Worm (Caenorhabditis elegans) whole organism, young adult: ENCODE data around the gene srxa-10.
A peak's percentile ranks its signal among the peaks of the same experiment; 100 is the strongest.

ENCODE experiments used
- D2030.7 ChIP-seq: fragments of 200-800 bp; sonication (Bioruptor generic); IDR thresholded peaks from 2 replicates; pipeline ENCODE4 v1.3.6; 2022; ENCODE audit warnings: missing genetic modification reagents, missing genetic modification characterization, missing compliant biosample characterization
- F10E7.11 ChIP-seq: sonication (generic microtip); optimal IDR thresholded peaks from 2 replicates; lab custom pipeline; 2017; ENCODE audit warnings: mild to moderate bottlenecking, missing genetic modification characterization, moderate library complexity, missing compliant biosample characterization
- F33H1.4 ChIP-seq: fragments of 200-800 bp; sonication (Bioruptor generic); IDR thresholded peaks from 2 replicates; pipeline ENCODE4 v1.3.6; 2022; ENCODE audit warnings: missing genetic modification reagents, missing genetic modification characterization, missing compliant biosample characterization
- Y67H2A.10 ChIP-seq: fragments of 200-800 bp; sonication (Bioruptor generic); conservative IDR thresholded peaks from 2 replicates; pipeline ENCODE4 v1.3.6; 2022; ENCODE audit warnings: missing genetic modification reagents, missing genetic modification characterization, missing compliant biosample characterization
- Y79H2A.3 ChIP-seq: fragments of 200-800 bp; sonication (Bioruptor generic); conservative IDR thresholded peaks from 2 replicates; pipeline ENCODE4 v1.3.6; 2022; ENCODE audit warnings: missing genetic modification reagents, missing genetic modification characterization, missing compliant biosample characterization
- akir-1 ChIP-seq: fragments of 200-800 bp; sonication (Bioruptor generic); optimal IDR thresholded peaks from 2 replicates; lab custom pipeline; 2018; ENCODE audit warnings: mild to moderate bottlenecking, missing genetic modification characterization, moderate library complexity, missing compliant biosample characterization
- aptf-3 ChIP-seq: fragments of 200-800 bp; sonication (Bioruptor generic); IDR thresholded peaks from 2 replicates; pipeline ENCODE4 v1.3.6; 2022; ENCODE audit warnings: missing genetic modification characterization, missing compliant biosample characterization
- athp-1 ChIP-seq: sonication (generic microtip); optimal IDR thresholded peaks from 2 replicates; lab custom pipeline; 2017; ENCODE audit warnings: mild to moderate bottlenecking, missing genetic modification characterization, missing compliant biosample characterization
- attf-3 ChIP-seq: fragments of 200-800 bp; sonication (Bioruptor generic); conservative IDR thresholded peaks from 2 replicates; pipeline ENCODE4 v1.3.6; 2022; ENCODE audit warnings: missing genetic modification reagents, missing genetic modification characterization, missing compliant biosample characterization
- bed-1 ChIP-seq: fragments of 200-800 bp; sonication (Bioruptor generic); IDR thresholded peaks from 2 replicates; pipeline ENCODE4 v1.3.6; 2022; ENCODE audit warnings: missing genetic modification reagents, missing genetic modification characterization, missing compliant biosample characterization
- bed-2 ChIP-seq: fragments of 200-800 bp; sonication (Bioruptor generic); IDR thresholded peaks from 2 replicates; pipeline ENCODE4 v1.3.6; 2022; ENCODE audit warnings: missing genetic modification reagents, missing genetic modification characterization, missing compliant biosample characterization
- ceh-100 ChIP-seq: fragments of 200-800 bp; sonication (Bioruptor generic); IDR thresholded peaks from 2 replicates; pipeline ENCODE4 v1.3.6; 2022; ENCODE audit warnings: missing genetic modification reagents, missing genetic modification characterization, missing compliant biosample characterization
- ceh-27 ChIP-seq: fragments of 200-800 bp; sonication (Bioruptor generic); optimal IDR thresholded peaks from 2 replicates; lab custom pipeline; 2018; ENCODE audit warnings: mild to moderate bottlenecking, missing genetic modification characterization, moderate library complexity, missing compliant biosample characterization
- ceh-58 ChIP-seq: fragments of 200-800 bp; sonication (Bioruptor generic); IDR thresholded peaks from 2 replicates; pipeline ENCODE4 v1.3.6; 2022; ENCODE audit warnings: missing genetic modification characterization, missing compliant biosample characterization
- ceh-79 ChIP-seq: sonication (generic microtip); optimal IDR thresholded peaks from 2 replicates; lab custom pipeline; 2017; ENCODE audit warnings: mild to moderate bottlenecking, missing genetic modification characterization, missing compliant biosample characterization
- egl-18 ChIP-seq: fragments of 200-800 bp; sonication (Bioruptor generic); IDR thresholded peaks from 2 replicates; pipeline ENCODE4 v1.3.6; 2022; ENCODE audit warnings: missing genetic modification reagents, missing genetic modification characterization, missing compliant biosample characterization
- egrh-3 ChIP-seq: fragments of 200-800 bp; sonication (Bioruptor generic); IDR thresholded peaks from 2 replicates; pipeline ENCODE4 v1.3.6; 2022; ENCODE audit warnings: missing genetic modification reagents, missing genetic modification characterization, missing compliant biosample characterization
- ekl-4 ChIP-seq: fragments of 200-800 bp; sonication (Bioruptor generic); IDR thresholded peaks from 2 replicates; pipeline ENCODE4 v1.3.6; 2022; ENCODE audit warnings: missing genetic modification reagents, missing genetic modification characterization, missing compliant biosample characterization
- ets-4 ChIP-seq: fragments of 200-800 bp; sonication (Bioruptor generic); optimal IDR thresholded peaks from 2 replicates; lab custom pipeline; 2018; ENCODE audit warnings: mild to moderate bottlenecking, missing genetic modification characterization, missing compliant biosample characterization
- fkh-3 ChIP-seq: sonication (generic microtip); optimal IDR thresholded peaks from 2 replicates; lab custom pipeline; 2016; ENCODE audit warnings: mild to moderate bottlenecking, missing genetic modification characterization, missing compliant biosample characterization
- him-1 ChIP-seq: sonication (generic microtip); optimal IDR thresholded peaks from 2 replicates; lab custom pipeline; 2016; ENCODE audit warnings: missing genotype, missing genetic modification reagents, missing genetic modification characterization, missing compliant biosample characterization
- hlh-26 ChIP-seq: fragments of 200-800 bp; sonication (Bioruptor generic); conservative IDR thresholded peaks from 2 replicates; pipeline ENCODE4 v1.3.6; 2022; ENCODE audit warnings: missing genetic modification reagents, missing genetic modification characterization, missing compliant biosample characterization
- hmg-1.2 ChIP-seq: fragments of 200-800 bp; sonication (Bioruptor generic); IDR thresholded peaks from 2 replicates; pipeline ENCODE4 v1.3.6; 2022; ENCODE audit warnings: missing genetic modification reagents, missing genetic modification characterization, missing compliant biosample characterization
- lag-1 ChIP-seq: fragments of 200-800 bp; sonication (Bioruptor generic); IDR thresholded peaks from 2 replicates; pipeline ENCODE4 v1.3.6; 2022; ENCODE audit warnings: missing genetic modification reagents, missing genetic modification characterization, missing compliant biosample characterization
- lsy-27 ChIP-seq: sonication (generic microtip); optimal IDR thresholded peaks from 2 replicates; lab custom pipeline; 2017; ENCODE audit warnings: missing genetic modification characterization, mild to moderate bottlenecking, missing compliant biosample characterization, antibody characterized with exemption, missing genotype, borderline replicate concordance; ENCODE audit not compliant: insufficient read depth
- madf-10 ChIP-seq: sonication (generic microtip); optimal IDR thresholded peaks from 2 replicates; lab custom pipeline; 2016; ENCODE audit warnings: mild to moderate bottlenecking, missing genetic modification characterization, missing compliant biosample characterization
- madf-3 ChIP-seq: fragments of 200-800 bp; sonication (Bioruptor generic); IDR thresholded peaks from 2 replicates; pipeline ENCODE4 v1.3.6; 2022; ENCODE audit warnings: missing genetic modification reagents, missing genetic modification characterization, missing compliant biosample characterization
- madf-8 ChIP-seq: fragments of 200-800 bp; sonication (Bioruptor generic); conservative IDR thresholded peaks from 2 replicates; pipeline ENCODE4 v1.3.6; 2022; ENCODE audit warnings: missing genetic modification reagents, missing genetic modification characterization, missing compliant biosample characterization
- nfya-1 ChIP-seq: sonication (generic microtip); optimal IDR thresholded peaks from 2 replicates; lab custom pipeline; 2017; ENCODE audit warnings: antibody characterized with exemption, missing compliant biosample characterization, missing genetic modification characterization, borderline replicate concordance; ENCODE audit not compliant: insufficient read depth
- nfyb-1 ChIP-seq: fragments of 200-800 bp; sonication (Bioruptor generic); IDR thresholded peaks from 2 replicates; pipeline ENCODE4 v1.3.6; 2022; ENCODE audit warnings: missing genetic modification reagents, missing genetic modification characterization, missing compliant biosample characterization
- nhr-80 ChIP-seq: sonication (generic microtip); optimal IDR thresholded peaks from 2 replicates; lab custom pipeline; 2016; ENCODE audit warnings: missing genetic modification characterization, missing compliant biosample characterization
- rcor-1 ChIP-seq: fragments of 200-800 bp; sonication (Bioruptor generic); IDR thresholded peaks from 2 replicates; pipeline ENCODE4 v1.3.6; 2022; ENCODE audit warnings: missing genetic modification reagents, missing genetic modification characterization, missing compliant biosample characterization
- repo-1 ChIP-seq: sonication (generic microtip); optimal IDR thresholded peaks from 2 replicates; lab custom pipeline; 2017; ENCODE audit warnings: mild to moderate bottlenecking, missing genetic modification characterization, missing compliant biosample characterization
- snpc-1.1 ChIP-seq: sonication (generic microtip); optimal IDR thresholded peaks from 2 replicates; lab custom pipeline; 2017; ENCODE audit warnings: missing genetic modification characterization, mild to moderate bottlenecking, missing compliant biosample characterization, antibody characterized with exemption, moderate library complexity, missing genotype, missing genetic modification reagents; ENCODE audit not compliant: insufficient read depth
- snpc-4 ChIP-seq, 5 experiments: fragments of 150-350 bp in 1 of 5; sonication (generic microtip) in 4 of 5; optimal IDR thresholded peaks; 2 replicates each; lab custom pipeline; 2014 to 2018; ENCODE audit warnings: missing genetic modification characterization in 5 of 5, missing biosample characterization in 3 of 5, antibody characterized with exemption in 2 of 5, mild to moderate bottlenecking in 2 of 5, missing compliant biosample characterization in 2 of 5, missing genotype in 2 of 5, moderate library complexity in 2 of 5, missing genetic modification reagents in 1 of 5
- sptf-2 ChIP-seq: fragments of 200-800 bp; sonication (Bioruptor generic); optimal IDR thresholded peaks from 2 replicates; lab custom pipeline; 2018; ENCODE audit warnings: mild to moderate bottlenecking, missing genetic modification characterization, missing compliant biosample characterization
- tlf-1 ChIP-seq: fragments of 200-800 bp; sonication (Bioruptor generic); optimal IDR thresholded peaks from 2 replicates; lab custom pipeline; 2018; ENCODE audit warnings: mild to moderate bottlenecking, missing genetic modification characterization, missing compliant biosample characterization
- unc-130 ChIP-seq: sonication (generic microtip); optimal IDR thresholded peaks from 2 replicates; lab custom pipeline; 2016; ENCODE audit warnings: missing genetic modification reagents, missing genetic modification characterization, missing compliant biosample characterization
- unc-62 ChIP-seq: fragments of 150-350 bp; optimal IDR thresholded peaks from 2 replicates; lab custom pipeline; 2014; ENCODE audit warnings: missing biosample characterization, missing genetic modification reagents, missing genetic modification characterization

Gene srxa-10

DNA sequence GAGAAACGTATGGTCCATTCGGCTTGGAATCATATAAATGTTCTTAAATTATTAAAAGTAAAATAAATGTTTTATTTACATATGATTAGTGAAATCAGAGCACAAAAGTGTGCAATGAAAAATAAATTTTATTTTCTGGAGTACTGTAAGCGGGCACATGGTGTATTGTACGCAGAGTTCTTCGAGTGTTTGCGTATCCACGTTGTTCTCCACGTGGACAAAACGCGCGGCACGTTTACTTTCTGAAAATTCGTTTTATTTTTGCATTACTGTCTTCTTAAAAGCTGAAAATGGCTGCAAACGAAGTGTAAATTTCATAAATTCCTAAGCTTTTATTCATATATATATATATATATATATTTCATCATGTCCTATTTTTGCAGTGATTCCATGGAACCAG lies 36.2 kb upstream of the srxa-10 start (continued):
- TF ChIP-seq hlh-26 (no peak), tlf-1 (GFP tag; lab: Kevin White, UChicago) (no peak), snpc-1.1 (tag; lab: Kevin White, UChicago) (no peak), F33H1.4 (peak; percentile 52), attf-3 (GFP tag; lab: Robert Waterston, UW) (no peak), unc-130 (peak; percentile 43), bed-2 (GFP tag; lab: Robert Waterston, UW) (no peak), akir-1 (GFP tag; lab: Kevin White, UChicago) (no peak), nfya-1 (tag; lab: Kevin White, UChicago) (no peak), ceh-27 (GFP tag; lab: Kevin White, UChicago) (no peak), egrh-3 (GFP tag; lab: Robert Waterston, UW) (no peak), ets-4 (GFP tag; lab: Kevin White, UChicago) (no peak), ceh-79 (tag; lab: Kevin White, UChicago) (no peak), snpc-4 (GFP tag; optimal IDR thresholded peaks at IDR 0.05; lab: Kevin White, UChicago) (no peak), snpc-4 (tag; optimal IDR thresholded peaks at IDR 0.05; lab: Kevin White, UChicago) (peak in 1 of 4 experiments; percentile 11), bed-1 (GFP tag; lab: Robert Waterston, UW) (no peak), Y67H2A.10 (GFP tag; lab: Robert Waterston, UW) (no peak), madf-8 (GFP tag; lab: Robert Waterston, UW) (peak; percentile 52), F10E7.11 (tag; lab: Kevin White, UChicago) (no peak), ekl-4 (GFP tag; lab: Robert Waterston, UW) (no peak), rcor-1 (GFP tag; lab: Robert Waterston, UW) (no peak), aptf-3 (GFP tag; lab: Robert Waterston, UW) (no peak), lag-1 (GFP tag; lab: Robert Waterston, UW) (no peak), unc-62 (GFP tag; lab: Kevin White, UChicago) (no peak), D2030.7 (peak; percentile 20; the same call in 1 of the 2 replicates), sptf-2 (GFP tag; lab: Kevin White, UChicago) (no peak), him-1 (tag; lab: Kevin White, UChicago) (no peak), Y79H2A.3 (GFP tag; lab: Robert Waterston, UW) (no peak), madf-3 (no peak), egl-18 (GFP tag; lab: Robert Waterston, UW) (no peak), repo-1 (no peak), fkh-3 (tag; lab: Kevin White, UChicago) (no peak), hmg-1.2 (GFP tag; lab: Robert Waterston, UW) (no peak), ceh-58 (GFP tag; lab: Robert Waterston, UW) (no peak), athp-1 (tag; lab: Kevin White, UChicago) (no peak), nhr-80 (tag; lab: Kevin White, UChicago) (no peak), lsy-27 (tag; lab: Kevin White, UChicago) (no peak), nfyb-1 (GFP tag; lab: Robert Waterston, UW) (no peak), madf-10 (tag; lab: Kevin White, UChicago) (no peak)

DNA sequence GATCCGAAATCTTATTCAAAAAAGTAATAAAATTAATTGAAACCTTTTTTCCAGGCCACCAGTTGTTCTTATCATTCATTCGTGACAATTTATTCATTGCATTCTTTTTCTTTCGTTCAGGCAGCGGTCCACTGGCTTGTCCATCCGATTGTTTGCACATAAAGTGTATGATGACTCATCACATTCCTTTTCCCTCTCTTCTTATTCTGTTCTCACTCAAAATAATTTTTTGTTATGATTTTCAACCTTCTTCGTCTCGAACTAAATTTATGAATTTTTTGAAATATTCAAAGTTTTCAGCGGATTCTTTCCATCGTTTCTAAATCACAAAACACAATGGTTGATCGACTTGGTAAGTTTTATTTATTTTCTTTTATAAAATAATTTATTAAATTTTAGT lies 34.2 kb upstream of the srxa-10 start, which contains the start of gene ZK632.12:
ZK632.12 (plus strand) TSS at position 301 of the 400 bp plus-strand sequence.
- no peak for TF ChIP-seq ceh-100 (GFP tag; lab: Robert Waterston, UW)
- TF ChIP-seq, all 124 proteins: peak for 0
